Worm (Caenorhabditis elegans): ENCODE measurements around the gene str-140.

ce11 chrV:8016928-8017327 lies 50.8 kb downstream of the str-140 start, which contains the start of gene sptl-2:
- no peak for TF ChIP-seq him-1 (tag; optimal IDR thresholded peaks at IDR 0.05)
- no peak for TF ChIP-seq dao-5 (tag; optimal IDR thresholded peaks at IDR 0.05)
- TF ChIP-seq W03F9.2 (tag; optimal IDR thresholded peaks at IDR 0.05) = no peak
